Fruit fly (Drosophila melanogaster): ENCODE data around the gene CG31223.

CG31223 gene

dm6 chr3R:20877436-20877835 is 46.5 kb downstream of the CG31223 start, which contains the start of gene TotZ:
Gene TotZ (plus strand): TSS chr3R:20877736.
- no peak for TF ChIP-seq CG12768 (GFP tag; optimal IDR thresholded peaks at IDR 0.05)
- TF ChIP-seq Mnt (GFP tag; optimal IDR thresholded peaks at IDR 0.05): no peak
- no peak for TF ChIP-seq cnc (optimal IDR thresholded peaks at IDR 0.05)
- no peak for TF ChIP-seq bab1 (GFP tag; optimal IDR thresholded peaks at IDR 0.05)
- TF ChIP-seq cic (GFP tag; optimal IDR thresholded peaks at IDR 0.05): no peak
- TF ChIP-seq CG1620 (GFP tag; optimal IDR thresholded peaks at IDR 0.05): no peak
- no peak for TF ChIP-seq ovo (GFP tag; optimal IDR thresholded peaks at IDR 0.05)
